Fruit fly (Drosophila melanogaster): ENCODE results near the gene Ptp99A.

The Ptp99A gene

dm6 chr3R:29421254-29421653 is 43.8 kb downstream of the Ptp99A start:
- no peak for TF ChIP-seq CG1620 (GFP tag; optimal IDR thresholded peaks at IDR 0.05)
- no peak for TF ChIP-seq bab1 (GFP tag; optimal IDR thresholded peaks at IDR 0.05)
- TF ChIP-seq ovo (GFP tag; optimal IDR thresholded peaks at IDR 0.05): no peak
- no peak for TF ChIP-seq kay (GFP tag; ENCODE audit: borderline replicate concordance)
- no peak for TF ChIP-seq CG7101 (tag; optimal IDR thresholded peaks at IDR 0.05)
- no peak for TF ChIP-seq pad (GFP tag; optimal IDR thresholded peaks at IDR 0.05)
- TF ChIP-seq cnc (optimal IDR thresholded peaks at IDR 0.05): no peak
- TF ChIP-seq Hr96 (GFP tag; optimal IDR thresholded peaks at IDR 0.05): no peak
- no peak for TF ChIP-seq cic (GFP tag; optimal IDR thresholded peaks at IDR 0.05)
- no peak for TF ChIP-seq tj (GFP tag; optimal IDR thresholded peaks at IDR 0.05)
- no peak for TF ChIP-seq CG33017 (tag; optimal IDR thresholded peaks at IDR 0.05)
- no peak for TF ChIP-seq CG5204 (GFP tag; optimal IDR thresholded peaks at IDR 0.05)
- TF ChIP-seq CG12768 (GFP tag; optimal IDR thresholded peaks at IDR 0.05): no peak
- no peak for TF ChIP-seq Mnt (GFP tag; optimal IDR thresholded peaks at IDR 0.05)
- TF ChIP-seq CG14711 (tag; optimal IDR thresholded peaks at IDR 0.05): no peak
- no peak for TF ChIP-seq Crg-1 (GFP tag; optimal IDR thresholded peaks at IDR 0.05)
- no peak for TF ChIP-seq CG11617 (GFP tag; optimal IDR thresholded peaks at IDR 0.05)
- TF ChIP-seq toe (GFP tag; optimal IDR thresholded peaks at IDR 0.05): no peak

dm6 chr3R:29450333-29450732 is 72.9 kb downstream of the Ptp99A start:
- no peak for TF ChIP-seq Hr96 (GFP tag; optimal IDR thresholded peaks at IDR 0.05)
- TF ChIP-seq bab1 (GFP tag; optimal IDR thresholded peaks at IDR 0.05): no peak
- no peak for TF ChIP-seq toe (GFP tag; optimal IDR thresholded peaks at IDR 0.05)
- no peak for TF ChIP-seq pad (GFP tag; optimal IDR thresholded peaks at IDR 0.05)
- TF ChIP-seq CG11617 (GFP tag; optimal IDR thresholded peaks at IDR 0.05): no peak
- TF ChIP-seq cic (GFP tag; optimal IDR thresholded peaks at IDR 0.05): no peak
- TF ChIP-seq CG1620 (GFP tag; optimal IDR thresholded peaks at IDR 0.05): no peak
- TF ChIP-seq Mnt (GFP tag; optimal IDR thresholded peaks at IDR 0.05): no peak
- no peak for TF ChIP-seq ovo (GFP tag; optimal IDR thresholded peaks at IDR 0.05)
- no peak for TF ChIP-seq Clk (GFP tag; optimal IDR thresholded peaks at IDR 0.05)
- TF ChIP-seq cnc (optimal IDR thresholded peaks at IDR 0.05): no peak
- TF ChIP-seq CG7101 (tag; optimal IDR thresholded peaks at IDR 0.05): no peak
- TF ChIP-seq CG12768 (GFP tag; optimal IDR thresholded peaks at IDR 0.05): no peak
- no peak for TF ChIP-seq CG7045 (GFP tag; optimal IDR thresholded peaks at IDR 0.05)
- TF ChIP-seq CG5204 (GFP tag; optimal IDR thresholded peaks at IDR 0.05): no peak
- TF ChIP-seq kay (GFP tag; ENCODE audit: borderline replicate concordance): no peak
- no peak for TF ChIP-seq tj (GFP tag; optimal IDR thresholded peaks at IDR 0.05)
- TF ChIP-seq Crg-1 (GFP tag; optimal IDR thresholded peaks at IDR 0.05): no peak

dm6 chr3R:29457215-29457614 is 79.8 kb downstream of the Ptp99A start:
- TF ChIP-seq Mnt (GFP tag; optimal IDR thresholded peaks at IDR 0.05) (no peak), toe (GFP tag; optimal IDR thresholded peaks at IDR 0.05) (no peak), ovo (GFP tag; optimal IDR thresholded peaks at IDR 0.05) (no peak), CG33017 (tag; optimal IDR thresholded peaks at IDR 0.05) (no peak), tj (GFP tag; optimal IDR thresholded peaks at IDR 0.05) (no peak), bab1 (GFP tag; optimal IDR thresholded peaks at IDR 0.05) (no peak), Clk (GFP tag; optimal IDR thresholded peaks at IDR 0.05) (no peak), cnc (optimal IDR thresholded peaks at IDR 0.05) (no peak), CG12768 (GFP tag; optimal IDR thresholded peaks at IDR 0.05) (no peak), Hr96 (GFP tag; optimal IDR thresholded peaks at IDR 0.05) (no peak), CG7101 (tag; optimal IDR thresholded peaks at IDR 0.05) (no peak), CG11617 (GFP tag; optimal IDR thresholded peaks at IDR 0.05) (no peak), Crg-1 (GFP tag; optimal IDR thresholded peaks at IDR 0.05) (no peak), CG5204 (GFP tag; optimal IDR thresholded peaks at IDR 0.05) (no peak), CG1620 (GFP tag; optimal IDR thresholded peaks at IDR 0.05) (no peak), CG7045 (GFP tag; optimal IDR thresholded peaks at IDR 0.05) (no peak), cic (GFP tag; optimal IDR thresholded peaks at IDR 0.05) (no peak), CG14711 (tag; optimal IDR thresholded peaks at IDR 0.05) (no peak), pad (GFP tag; optimal IDR thresholded peaks at IDR 0.05) (no peak)

- TF ChIP-seq CG7101 (tag; optimal IDR thresholded peaks at IDR 0.05) (no peak), ovo (GFP tag; optimal IDR thresholded peaks at IDR 0.05) (no peak), CG1620 (GFP tag; optimal IDR thresholded peaks at IDR 0.05) (no peak), kay (GFP tag; ENCODE audit: borderline replicate concordance) (no peak), Crg-1 (GFP tag; optimal IDR thresholded peaks at IDR 0.05) (no peak), tj (GFP tag; optimal IDR thresholded peaks at IDR 0.05) (no peak), bab1 (GFP tag; optimal IDR thresholded peaks at IDR 0.05) (no peak), CG7045 (GFP tag; optimal IDR thresholded peaks at IDR 0.05) (no peak), toe (GFP tag; optimal IDR thresholded peaks at IDR 0.05) (no peak), CG14711 (tag; optimal IDR thresholded peaks at IDR 0.05) (no peak), Mnt (GFP tag; optimal IDR thresholded peaks at IDR 0.05) (no peak)
Measured at dm6 chr3R:29457779-29458382, 80.4 kb downstream of the Ptp99A start.

- TF ChIP-seq bab1 (GFP tag; optimal IDR thresholded peaks at IDR 0.05) (no peak), Hr96 (GFP tag; optimal IDR thresholded peaks at IDR 0.05) (no peak), CG7045 (GFP tag; optimal IDR thresholded peaks at IDR 0.05) (no peak), Clk (GFP tag; optimal IDR thresholded peaks at IDR 0.05) (no peak)
Measured at dm6 chr3R:29458689-29459136, 81.3 kb downstream of the Ptp99A start.

dm6 chr3R:29460225-29460927 is 82.9 kb downstream of the Ptp99A start:
- no peak for TF ChIP-seq toe (GFP tag; optimal IDR thresholded peaks at IDR 0.05)
- peak; percentile 59 for TF ChIP-seq tj (GFP tag; optimal IDR thresholded peaks at IDR 0.05)
- TF ChIP-seq kay (GFP tag; ENCODE audit: borderline replicate concordance): peak; percentile 5
- peak; percentile 44 for TF ChIP-seq CG12768 (GFP tag; optimal IDR thresholded peaks at IDR 0.05)
- TF ChIP-seq bab1 (GFP tag; optimal IDR thresholded peaks at IDR 0.05): peak; percentile 30
- no peak for TF ChIP-seq CG14711 (tag; optimal IDR thresholded peaks at IDR 0.05)
- TF ChIP-seq cnc (optimal IDR thresholded peaks at IDR 0.05): no peak
- no peak for TF ChIP-seq CG1620 (GFP tag; optimal IDR thresholded peaks at IDR 0.05)
- no peak for TF ChIP-seq CG5204 (GFP tag; optimal IDR thresholded peaks at IDR 0.05)
- no peak for TF ChIP-seq CG33017 (tag; optimal IDR thresholded peaks at IDR 0.05)
- TF ChIP-seq Clk (GFP tag; optimal IDR thresholded peaks at IDR 0.05): no peak
